Fruit fly (Drosophila melanogaster) S2 (cell line): ENCODE data around the gene CG7058.

Experiments
- CG8478 ChIP-seq: fragments of >200 bp; optimal IDR thresholded peaks from 2 replicates; lab custom pipeline; 2018
- CTCF ChIP-seq, 2 experiments: fragments of >200 bp; optimal IDR thresholded peaks; 2 replicates each; lab custom pipeline; 2018

Gene CG7058

dm6 chrX:18797567-18797966, 8.9 kb upstream of the CG7058 start, which contains the start of gene bnb:
Gene bnb, minus strand, starts transcription at chrX:18797687.
- no peak for TF ChIP-seq CG8478 (lab: Kevin White, UChicago)
- no peak for TF ChIP-seq CTCF (optimal IDR thresholded peaks at IDR 0.05; lab: Kevin White, UChicago)

- TF ChIP-seq CG8478 (lab: Kevin White, UChicago), result no peak
- TF ChIP-seq CTCF (optimal IDR thresholded peaks at IDR 0.05; lab: Kevin White, UChicago), result no peak
Observed at dm6 chrX:18799307-18799855, 7.1 kb upstream of the CG7058 start.

dm6 chrX:18800167-18800566, 6.3 kb upstream of the CG7058 start:
- TF ChIP-seq CTCF (optimal IDR thresholded peaks at IDR 0.05; lab: Kevin White, UChicago) (no peak), CG8478 (lab: Kevin White, UChicago) (no peak)

DNA sequence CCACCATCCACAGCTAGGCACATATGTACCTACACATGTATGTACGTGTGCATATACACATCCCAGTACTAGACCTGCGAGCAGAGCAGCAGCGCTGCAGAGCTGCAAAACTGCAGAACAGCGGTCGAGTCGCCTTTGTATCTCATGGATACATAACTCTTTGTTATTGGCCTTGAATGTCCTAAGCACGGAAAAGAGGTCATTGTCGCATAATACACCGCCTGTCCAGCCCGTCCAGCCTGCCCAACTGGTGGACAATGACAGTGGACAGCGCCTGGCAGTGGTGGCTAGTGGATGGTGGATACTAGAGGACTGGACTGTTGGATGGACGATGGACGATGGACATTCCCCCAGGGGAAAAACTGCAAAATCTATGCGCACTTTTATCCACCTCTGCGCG, 5.2 kb upstream of the CG7058 start:
- TF ChIP-seq CTCF (optimal IDR thresholded peaks at IDR 0.05; lab: Kevin White, UChicago) (no peak), CG8478 (lab: Kevin White, UChicago) (no peak)

- TF ChIP-seq CTCF (optimal IDR thresholded peaks at IDR 0.05; lab: Kevin White, UChicago) (peak; percentile 53 to 58), CG8478 (lab: Kevin White, UChicago) (no peak)
Observed at dm6 chrX:18805036-18805435, 1.5 kb upstream of the CG7058 start.

dm6 chrX:18812111-18812510, 5.6 kb downstream of the CG7058 start:
- TF ChIP-seq CG8478 (lab: Kevin White, UChicago) (no peak), CTCF (optimal IDR thresholded peaks at IDR 0.05; lab: Kevin White, UChicago) (no peak)

dm6 chrX:18813049-18813448, 6.6 kb downstream of the CG7058 start, which contains the start of gene CG42450:
Gene CG42450, plus strand, starts transcription at chrX:18813297.
- TF ChIP-seq CTCF (optimal IDR thresholded peaks at IDR 0.05; lab: Kevin White, UChicago) (no peak), CG8478 (lab: Kevin White, UChicago) (no peak)

DNA sequence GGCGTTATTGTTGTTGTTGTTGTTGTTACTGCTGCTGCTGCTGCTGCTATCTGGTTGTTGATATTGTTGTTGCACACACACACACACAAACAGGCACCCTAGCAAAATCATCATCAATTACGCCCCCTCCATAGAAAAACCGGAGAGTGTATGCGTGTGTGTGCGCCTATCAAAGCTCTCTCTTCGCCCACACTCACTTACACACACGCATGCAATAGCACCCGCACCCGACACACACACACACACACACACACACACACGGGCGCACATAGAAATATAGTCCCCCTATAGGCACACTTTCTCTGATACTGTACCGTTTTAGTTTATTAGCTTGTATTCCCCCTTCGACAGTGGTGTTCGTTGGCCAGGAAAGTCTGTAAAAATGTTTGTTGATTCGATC, 7.9 kb downstream of the CG7058 start:
- TF ChIP-seq CTCF (optimal IDR thresholded peaks at IDR 0.05; lab: Kevin White, UChicago), result no peak
- no peak for TF ChIP-seq CG8478 (lab: Kevin White, UChicago)

DNA sequence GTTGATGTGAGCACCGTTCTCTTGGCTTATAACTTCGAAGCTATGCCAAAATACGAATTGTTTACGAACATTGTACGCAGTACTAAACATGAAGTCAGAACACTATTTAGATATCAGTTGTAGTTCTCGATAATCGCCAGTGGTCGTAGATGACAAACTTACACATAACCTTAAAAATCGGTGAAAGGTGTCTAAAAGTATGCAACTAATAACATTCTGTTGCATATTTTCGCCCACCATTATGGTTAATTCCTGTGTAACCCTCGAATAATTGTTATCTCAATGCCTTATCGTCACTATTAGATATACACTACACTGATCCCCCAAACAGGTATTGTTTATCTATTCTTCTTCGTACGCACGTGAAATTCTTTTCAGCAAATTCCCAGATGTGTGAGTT, 8.4 kb downstream of the CG7058 start:
- no peak for TF ChIP-seq CG8478 (lab: Kevin White, UChicago)
- TF ChIP-seq CTCF (optimal IDR thresholded peaks at IDR 0.05; lab: Kevin White, UChicago), result no peak

DNA sequence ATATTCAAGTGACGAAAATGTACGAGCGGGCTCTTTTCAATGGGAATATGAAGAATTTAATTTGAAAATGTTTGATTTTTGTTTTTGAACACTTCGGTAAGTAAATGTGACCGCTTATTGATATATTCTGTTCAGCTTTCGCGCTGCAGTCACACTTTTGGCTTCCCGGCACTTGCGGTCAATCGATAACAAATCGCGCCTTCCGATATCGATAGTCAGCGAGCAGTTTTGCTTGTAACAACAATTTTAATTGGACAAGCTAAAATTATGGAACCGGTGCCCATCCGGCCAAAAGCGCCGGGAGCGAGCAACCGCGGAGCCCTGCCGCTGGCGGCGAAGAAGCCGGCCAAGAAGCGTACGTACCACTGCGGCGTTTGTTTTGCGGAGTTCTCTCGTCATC, 23.9 kb downstream of the CG7058 start, which contains the start of gene CG7101:
Gene CG7101, plus strand, starts transcription at position 196 of the 400 bp plus-strand sequence.
- TF ChIP-seq CTCF (optimal IDR thresholded peaks at IDR 0.05; lab: Kevin White, UChicago) (no peak), CG8478 (lab: Kevin White, UChicago) (no peak)

DNA sequence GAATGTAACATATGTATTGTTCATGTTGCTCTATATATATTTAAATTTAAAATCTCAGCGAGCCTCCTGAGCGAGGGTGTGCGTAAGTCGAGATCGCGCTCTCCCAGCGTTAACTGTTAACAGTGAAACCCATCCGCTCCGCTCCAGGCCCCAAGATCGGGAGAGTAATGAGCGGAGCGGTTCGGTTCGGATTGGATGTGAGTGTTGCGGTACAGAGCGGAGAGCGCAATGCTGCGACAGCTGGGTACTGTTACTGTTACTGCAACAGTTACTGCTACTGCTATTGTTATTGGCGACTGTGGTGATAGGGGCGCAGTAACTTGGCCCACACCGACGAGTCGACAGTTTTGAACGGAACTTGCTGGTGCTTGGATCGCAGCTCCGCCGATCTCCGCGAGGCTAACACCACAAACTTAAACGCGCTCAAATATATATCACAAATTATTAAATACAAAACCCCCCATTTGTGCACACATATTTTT, 25.9 kb downstream of the CG7058 start, which contains the start of gene Pvf1:
Gene Pvf1, plus strand, starts transcription at position 312 of the 482 bp plus-strand sequence.
- TF ChIP-seq CG8478 (lab: Kevin White, UChicago), result no peak
- no peak for TF ChIP-seq CTCF (optimal IDR thresholded peaks at IDR 0.05; lab: Kevin White, UChicago)

dm6 chrX:18834399-18834798, 27.9 kb downstream of the CG7058 start:
- TF ChIP-seq CTCF (optimal IDR thresholded peaks at IDR 0.05; lab: Kevin White, UChicago), result no peak
- no peak for TF ChIP-seq CG8478 (lab: Kevin White, UChicago)

DNA sequence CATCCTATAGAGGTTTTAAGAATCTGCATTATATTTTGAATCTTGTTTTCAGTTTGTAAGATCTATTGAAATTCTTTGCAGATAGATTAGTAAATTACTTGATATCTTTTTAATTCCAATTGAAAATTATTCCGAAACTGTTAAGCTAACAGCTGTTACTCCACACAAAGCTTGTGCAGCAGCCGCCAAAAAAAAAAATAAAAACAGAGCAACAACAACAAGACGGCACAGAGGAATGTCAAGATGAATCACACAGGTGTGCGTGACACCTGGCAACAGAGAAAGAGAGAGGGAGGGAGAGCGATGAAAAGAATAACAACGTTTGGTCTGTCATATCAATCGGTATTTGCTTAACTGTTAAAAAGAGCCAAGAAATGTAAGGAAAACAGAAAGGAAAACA, 28.5 kb downstream of the CG7058 start:
- no peak for TF ChIP-seq CTCF (optimal IDR thresholded peaks at IDR 0.05; lab: Kevin White, UChicago)
- TF ChIP-seq CG8478 (lab: Kevin White, UChicago), result no peak

- no peak for TF ChIP-seq CTCF (optimal IDR thresholded peaks at IDR 0.05; lab: Kevin White, UChicago)
- TF ChIP-seq CG8478 (lab: Kevin White, UChicago), result no peak
Observed at dm6 chrX:18835500-18835899, 29.0 kb downstream of the CG7058 start.

DNA sequence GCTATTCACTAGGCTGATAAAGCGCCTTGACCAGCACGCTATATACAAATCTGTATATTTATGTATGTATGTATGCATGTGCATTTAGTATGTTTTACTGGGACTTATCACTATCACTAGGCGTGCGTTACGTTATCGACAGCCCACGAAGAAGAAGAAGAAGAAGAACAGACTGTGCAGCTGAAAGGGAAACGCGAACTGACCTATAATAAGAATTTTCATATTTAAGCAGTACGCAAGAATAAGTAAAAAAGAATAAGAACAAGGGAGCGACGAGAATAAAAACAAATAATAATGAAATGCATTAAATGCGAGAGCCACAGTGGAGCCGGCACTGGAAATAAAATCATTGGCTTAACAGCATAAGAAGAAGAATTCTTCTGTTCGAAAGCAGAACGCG, 29.8 kb downstream of the CG7058 start:
- TF ChIP-seq CTCF (optimal IDR thresholded peaks at IDR 0.05; lab: Kevin White, UChicago) (no peak), CG8478 (lab: Kevin White, UChicago) (no peak)

- TF ChIP-seq CG8478 (lab: Kevin White, UChicago), result no peak
- TF ChIP-seq CTCF (optimal IDR thresholded peaks at IDR 0.05; lab: Kevin White, UChicago), result no peak
Observed at dm6 chrX:18837046-18837445, 30.6 kb downstream of the CG7058 start.
